Fruit fly (Drosophila melanogaster) whole organism, adult: Measurements from ENCODE around the gene Sptr.

Source experiments
- CG12768 ChIP-seq: fragments of 200-800 bp; sonication (Bioruptor generic); optimal IDR thresholded peaks from 2 replicates; lab custom pipeline; 2017; ENCODE audit warnings: missing biosample characterization, missing genetic modification characterization, mild to moderate bottlenecking, moderate library complexity, missing genetic modification reagents
- CG14711 ChIP-seq: fragments of 200-800 bp; sonication (Bioruptor generic); optimal IDR thresholded peaks from 2 replicates; lab custom pipeline; 2018; ENCODE audit warnings: missing biosample characterization, mild to moderate bottlenecking, missing genetic modification characterization, moderate library complexity
- CG33017 ChIP-seq: fragments of 200-800 bp; sonication (Bioruptor generic); optimal IDR thresholded peaks from 2 replicates; lab custom pipeline; 2018; ENCODE audit warnings: missing biosample characterization, mild to moderate bottlenecking, missing genetic modification characterization, moderate library complexity
- CG5204 ChIP-seq: fragments of 200-800 bp; sonication (Bioruptor generic); optimal IDR thresholded peaks from 2 replicates; lab custom pipeline; 2016; ENCODE audit warnings: missing biosample characterization, missing genetic modification characterization
- CG7045 ChIP-seq: fragments of 200-800 bp; sonication (Bioruptor generic); optimal IDR thresholded peaks from 2 replicates; lab custom pipeline; 2017; ENCODE audit warnings: missing biosample characterization, mild to moderate bottlenecking, missing genetic modification characterization
- CG7101 ChIP-seq: fragments of 200-800 bp; sonication (Bioruptor generic); optimal IDR thresholded peaks from 2 replicates; lab custom pipeline; 2018; ENCODE audit warnings: missing biosample characterization, mild to moderate bottlenecking, missing genetic modification characterization, moderate library complexity
- Crg-1 ChIP-seq: fragments of 200-800 bp; sonication (Bioruptor generic); optimal IDR thresholded peaks from 2 replicates; lab custom pipeline; 2016; ENCODE audit warnings: missing biosample characterization, missing genetic modification characterization
- Hr96 ChIP-seq: fragments of 200-800 bp; sonication (Bioruptor generic); optimal IDR thresholded peaks from 2 replicates; lab custom pipeline; 2016; ENCODE audit warnings: missing biosample characterization, missing genetic modification characterization
- cic ChIP-seq: fragments of 200-800 bp; sonication (Bioruptor generic); optimal IDR thresholded peaks from 2 replicates; lab custom pipeline; 2017; ENCODE audit warnings: missing biosample characterization, mild to moderate bottlenecking, missing genetic modification characterization, moderate library complexity
- cnc ChIP-seq, 2 experiments: fragments of >200 bp; optimal IDR thresholded peaks; 2 replicates each; lab custom pipeline; 2017
- ovo ChIP-seq: fragments of 200-800 bp; sonication (Bioruptor generic); optimal IDR thresholded peaks from 2 replicates; lab custom pipeline; 2016; ENCODE audit warnings: missing biosample characterization, missing genetic modification characterization
- pad ChIP-seq: fragments of 200-800 bp; sonication (Bioruptor generic); optimal IDR thresholded peaks from 3 replicates; lab custom pipeline; 2017; ENCODE audit warnings: missing biosample characterization, missing genetic modification characterization, mild to moderate bottlenecking, moderate library complexity, missing genetic modification reagents

- TF ChIP-seq Crg-1 = no peak
- TF ChIP-seq CG5204 = no peak
- no peak for TF ChIP-seq CG7101
- no peak for TF ChIP-seq pad (GFP tag; lab: Kevin White, UChicago)
- TF ChIP-seq CG14711 (tag; lab: Kevin White, UChicago) = no peak
- no peak for TF ChIP-seq cic (GFP tag; lab: Kevin White, UChicago)
- TF ChIP-seq cnc (optimal IDR thresholded peaks at IDR 0.05; lab: Kevin White, UChicago) = no peak
- no peak for TF ChIP-seq ovo (GFP tag; lab: Kevin White, UChicago)
- TF ChIP-seq Hr96 (GFP tag; lab: Kevin White, UChicago) = no peak
- TF ChIP-seq CG33017 (tag; lab: Kevin White, UChicago) = no peak
- TF ChIP-seq CG12768 (GFP tag; lab: Kevin White, UChicago) = no peak
- no peak for TF ChIP-seq CG7045
These were observed 5.4 kb upstream of the Sptr start for dm6 chrX:8469606-8470005.
